Worm (Caenorhabditis elegans) whole organism, L4 larva: ENCODE data around the gene cal-7.

Experiments used
- D1046.2 ChIP-seq: fragments of 200-800 bp; sonication (Bioruptor generic); IDR thresholded peaks from 2 replicates; pipeline ENCODE4 v1.3.6; 2022; ENCODE audit warnings: missing genetic modification characterization, missing compliant biosample characterization
- F10B5.3 ChIP-seq: sonication (generic microtip); optimal IDR thresholded peaks from 2 replicates; lab custom pipeline; 2016; ENCODE audit warnings: mild to moderate bottlenecking, missing genetic modification characterization, missing compliant biosample characterization
- F44E2.7 ChIP-seq: fragments of 200-800 bp; sonication (Bioruptor generic); IDR thresholded peaks from 2 replicates; pipeline ENCODE4 v2.1.2; 2022; ENCODE audit warnings: missing genetic modification characterization, missing compliant biosample characterization
- R02D3.7 ChIP-seq: fragments of 150-350 bp; sonication (generic microtip); optimal IDR thresholded peaks from 3 replicates; lab custom pipeline; 2014; ENCODE audit warnings: missing biosample characterization, missing genetic modification characterization
- Y48G9A.11 ChIP-seq: fragments of 200-800 bp; sonication (Bioruptor generic); IDR thresholded peaks from 2 replicates; pipeline ENCODE4 v1.3.6; 2022; ENCODE audit warnings: missing genetic modification reagents, missing genetic modification characterization, missing compliant biosample characterization
- Y5F2A.4 ChIP-seq: fragments of 200-800 bp; sonication (Bioruptor generic); optimal IDR thresholded peaks from 2 replicates; lab custom pipeline; 2018; ENCODE audit warnings: mild to moderate bottlenecking, missing genetic modification characterization, missing compliant biosample characterization
- ZK546.5 ChIP-seq, 2 experiments: sonication (generic microtip); optimal IDR thresholded peaks; 2 replicates each; lab custom pipeline; 2017; ENCODE audit warnings: missing biosample characterization in 2 of 2, missing genetic modification characterization in 2 of 2
- attf-4 ChIP-seq: sonication (generic microtip); optimal IDR thresholded peaks from 3 replicates; lab custom pipeline; 2017; ENCODE audit warnings: missing biosample characterization, missing genetic modification characterization
- ceh-20 ChIP-seq: fragments of 200-800 bp; sonication (Bioruptor generic); IDR thresholded peaks from 2 replicates; pipeline ENCODE4 v1.3.6; 2022; ENCODE audit warnings: missing genetic modification reagents, missing genetic modification characterization, missing compliant biosample characterization
- ceh-28 ChIP-seq: fragments of 150-350 bp; optimal IDR thresholded peaks from 2 replicates; lab custom pipeline; 2014; ENCODE audit warnings: missing biosample characterization, missing genetic modification reagents, missing genetic modification characterization
- cey-2 ChIP-seq: sonication (generic microtip); optimal IDR thresholded peaks from 3 replicates; lab custom pipeline; 2017; ENCODE audit warnings: missing genetic modification characterization, mild to moderate bottlenecking, missing compliant biosample characterization, antibody characterized with exemption, borderline replicate concordance; ENCODE audit not compliant: insufficient read depth
- daf-8 ChIP-seq: fragments of 200-800 bp; sonication (Bioruptor generic); IDR thresholded peaks from 2 replicates; pipeline ENCODE4 v1.3.6; 2022; ENCODE audit warnings: missing genetic modification characterization, missing compliant biosample characterization
- dmd-8 ChIP-seq: fragments of 200-800 bp; sonication (Bioruptor generic); IDR thresholded peaks from 2 replicates; pipeline ENCODE4 v1.3.6; 2022; ENCODE audit warnings: missing genetic modification characterization, missing compliant biosample characterization
- duxl-1 ChIP-seq: sonication (generic microtip); optimal IDR thresholded peaks from 2 replicates; lab custom pipeline; 2016; ENCODE audit warnings: mild to moderate bottlenecking, missing genetic modification characterization, moderate library complexity, missing compliant biosample characterization; ENCODE audit not compliant: poor library complexity
- egl-27 ChIP-seq: sonication (generic microtip); optimal IDR thresholded peaks from 3 replicates; lab custom pipeline; 2017; ENCODE audit warnings: missing biosample characterization, missing genetic modification reagents, missing genetic modification characterization
- hif-1 ChIP-seq, 2 experiments: sonication (generic microtip); optimal IDR thresholded peaks; 2 replicates each; lab custom pipeline; 2016 to 2017; ENCODE audit warnings: missing compliant biosample characterization in 2 of 2, missing genetic modification characterization in 2 of 2, missing genetic modification reagents in 2 of 2, missing genotype in 2 of 2, mild to moderate bottlenecking in 1 of 2
- jun-1 ChIP-seq: fragments of 150-350 bp; optimal IDR thresholded peaks from 2 replicates; lab custom pipeline; 2014; ENCODE audit warnings: missing biosample characterization, missing genetic modification reagents, missing genetic modification characterization
- lim-7 ChIP-seq: fragments of 200-800 bp; sonication (Bioruptor generic); IDR thresholded peaks from 2 replicates; pipeline ENCODE4 v1.3.6; 2022; ENCODE audit warnings: missing genetic modification characterization, missing compliant biosample characterization
- lin-13 ChIP-seq: fragments of 150-350 bp; optimal IDR thresholded peaks from 2 replicates; lab custom pipeline; 2014; ENCODE audit warnings: missing biosample characterization, missing genetic modification reagents, missing genetic modification characterization
- lin-29 ChIP-seq: fragments of 200-800 bp; sonication (Bioruptor generic); IDR thresholded peaks from 2 replicates; pipeline ENCODE4 v1.3.6; 2022; ENCODE audit warnings: missing genetic modification reagents, missing genetic modification characterization, missing compliant biosample characterization
- lin-39 ChIP-seq: fragments of 150-350 bp; optimal IDR thresholded peaks from 2 replicates; lab custom pipeline; 2014; ENCODE audit warnings: missing biosample characterization, missing genetic modification reagents, missing genetic modification characterization
- lir-3 ChIP-seq: sonication (generic microtip); optimal IDR thresholded peaks from 2 replicates; lab custom pipeline; 2016; ENCODE audit warnings: mild to moderate bottlenecking, missing genetic modification characterization, missing compliant biosample characterization
- madf-9 ChIP-seq: fragments of 200-800 bp; sonication (Bioruptor generic); conservative IDR thresholded peaks from 2 replicates; pipeline ENCODE4 v1.3.6; 2022; ENCODE audit warnings: missing genetic modification reagents, missing genetic modification characterization, missing compliant biosample characterization
- mdt-29 ChIP-seq: fragments of 200-800 bp; sonication (Bioruptor generic); IDR thresholded peaks from 2 replicates; pipeline ENCODE4 v1.3.6; 2022; ENCODE audit warnings: missing genetic modification reagents, missing genetic modification characterization, missing compliant biosample characterization
- mep-1 ChIP-seq: fragments of 150-350 bp; sonication (generic microtip); optimal IDR thresholded peaks from 3 replicates; lab custom pipeline; 2014; ENCODE audit warnings: missing biosample characterization, missing genetic modification characterization
- nhr-11 ChIP-seq: fragments of 150-350 bp; optimal IDR thresholded peaks from 2 replicates; lab custom pipeline; 2014; ENCODE audit warnings: missing biosample characterization, missing genetic modification characterization
- php-3 ChIP-seq: fragments of 200-800 bp; sonication (Bioruptor generic); IDR thresholded peaks from 2 replicates; pipeline ENCODE4 v1.3.6; 2022; ENCODE audit warnings: missing genetic modification reagents, missing genetic modification characterization, missing compliant biosample characterization
- pqm-1 ChIP-seq: sonication (generic microtip); optimal IDR thresholded peaks from 2 replicates; lab custom pipeline; 2017; ENCODE audit warnings: missing biosample characterization, missing genetic modification characterization
- rbr-2 ChIP-seq: sonication (generic microtip); optimal IDR thresholded peaks from 2 replicates; lab custom pipeline; 2016; ENCODE audit warnings: missing genotype, missing genetic modification characterization, missing compliant biosample characterization
- sdz-12 ChIP-seq: fragments of 200-800 bp; sonication (Bioruptor generic); optimal IDR thresholded peaks from 2 replicates; lab custom pipeline; 2018; ENCODE audit warnings: mild to moderate bottlenecking, missing genetic modification characterization, missing compliant biosample characterization
- set-16 ChIP-seq: fragments of 200-800 bp; sonication (Bioruptor generic); IDR thresholded peaks from 2 replicates; pipeline ENCODE4 v1.3.6; 2022; ENCODE audit warnings: missing genetic modification reagents, missing genetic modification characterization, missing compliant biosample characterization
- snpc-1.2 ChIP-seq: fragments of 200-800 bp; sonication (Bioruptor generic); IDR thresholded peaks from 2 replicates; pipeline ENCODE4 v1.3.6; 2022; ENCODE audit warnings: missing genetic modification reagents, missing genetic modification characterization, missing compliant biosample characterization
- unc-39 ChIP-seq: sonication (generic microtip); optimal IDR thresholded peaks from 2 replicates; lab custom pipeline; 2017; ENCODE audit warnings: missing biosample characterization, missing genetic modification characterization
- unc-62 ChIP-seq, 3 experiments: fragments of 150-350 bp in 1 of 3; sonication (generic microtip); optimal IDR thresholded peaks in 2 of 3; peaks in 1 of 3; 1 replicate in 1 of 3; 2 replicates in 2 of 3; lab custom pipeline; 2014 to 2017; ENCODE audit warnings: missing biosample characterization in 3 of 3, missing genetic modification characterization in 3 of 3, missing genetic modification reagents in 3 of 3, missing genotype in 1 of 3
- zag-1 ChIP-seq: fragments of 150-350 bp; optimal IDR thresholded peaks from 2 replicates; lab custom pipeline; 2014; ENCODE audit warnings: missing biosample characterization, missing genetic modification characterization
- zfp-3 ChIP-seq: fragments of 200-800 bp; sonication (Bioruptor generic); conservative IDR thresholded peaks from 2 replicates; pipeline ENCODE4 v1.3.6; 2022; ENCODE audit warnings: missing genetic modification reagents, missing genetic modification characterization, missing compliant biosample characterization

cal-7 gene

DNA sequence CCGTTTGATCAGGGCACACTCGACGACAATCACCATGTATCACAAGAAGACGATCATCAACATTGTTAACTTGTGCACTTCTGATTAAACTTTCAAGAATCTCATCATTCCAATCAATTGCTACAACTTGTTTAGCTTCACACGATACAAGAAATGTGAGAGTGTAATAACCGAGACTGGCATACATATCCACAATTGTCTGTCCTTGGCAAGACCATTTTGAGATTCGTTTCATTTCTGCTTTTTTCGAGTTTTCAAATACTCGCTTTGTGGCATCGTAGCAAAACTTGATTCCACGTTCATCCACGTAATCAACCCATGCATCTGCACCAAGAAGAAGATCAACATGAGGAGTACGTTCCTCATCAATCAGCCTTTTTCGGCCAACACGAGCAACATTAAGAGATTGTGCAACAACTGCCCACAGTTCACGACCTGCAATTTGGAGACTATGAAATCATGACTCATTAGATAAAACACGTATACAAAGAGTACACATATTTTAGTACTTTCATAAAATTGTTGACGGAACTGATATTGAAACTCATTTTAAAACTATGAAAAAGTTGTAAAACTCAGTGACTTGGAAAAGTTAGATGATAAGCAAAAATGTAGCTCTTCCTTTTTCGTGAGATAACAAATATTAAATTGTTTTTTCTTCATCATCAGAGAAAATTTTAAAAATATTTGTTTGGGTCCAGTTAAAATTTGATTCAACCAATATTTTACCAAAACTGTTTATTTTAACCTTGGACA lies 21.3 kb upstream of the cal-7 start (continued):
- TF ChIP-seq lir-3 (tag; lab: Kevin White, UChicago) (no peak), sdz-12 (GFP tag; lab: Kevin White, UChicago) (no peak), unc-62 (GFP tag; optimal IDR thresholded peaks at IDR 0.05 in 1 of 2; lab: Kevin White, UChicago) (peak in 1 of 2 experiments; percentile 93), unc-62 (tag; optimal IDR thresholded peaks at IDR 0.05; lab: Kevin White, UChicago) (no peak), mep-1 (tag; lab: Kevin White, UChicago) (no peak), mdt-29 (GFP tag; lab: Robert Waterston, UW) (no peak), ZK546.5 (tag; optimal IDR thresholded peaks at IDR 0.05; lab: Kevin White, UChicago) (no peak), lim-7 (no peak), cey-2 (no peak), R02D3.7 (no peak), nhr-11 (tag; lab: Kevin White, UChicago) (no peak), Y48G9A.11 (GFP tag; lab: Robert Waterston, UW) (no peak), snpc-1.2 (GFP tag; lab: Robert Waterston, UW) (no peak), php-3 (GFP tag; lab: Robert Waterston, UW) (peak; percentile 87), lin-29 (no peak), duxl-1 (tag; lab: Kevin White, UChicago) (no peak), set-16 (GFP tag; lab: Robert Waterston, UW) (no peak), rbr-2 (tag; lab: Kevin White, UChicago) (no peak)

ce11 chrV:9713532-9713931 lies 20.4 kb upstream of the cal-7 start, which contains the start of gene F40F9.10:
TSS of gene F40F9.10 (minus strand) at chrV:9713632.
- TF ChIP-seq rbr-2 (tag; lab: Kevin White, UChicago): no peak
- TF ChIP-seq jun-1 (tag; lab: Kevin White, UChicago): no peak
- TF ChIP-seq Y48G9A.11 (GFP tag; lab: Robert Waterston, UW): no peak
- TF ChIP-seq zfp-3: no peak
- no peak for TF ChIP-seq lin-13 (GFP tag; lab: Kevin White, UChicago)
- no peak for TF ChIP-seq daf-8 (GFP tag; lab: Robert Waterston, UW)
- no peak for TF ChIP-seq F44E2.7
- no peak for TF ChIP-seq duxl-1 (tag; lab: Kevin White, UChicago)
- TF ChIP-seq madf-9 (GFP tag; lab: Robert Waterston, UW): no peak
- no peak for TF ChIP-seq dmd-8 (GFP tag; lab: Robert Waterston, UW)
- no peak for TF ChIP-seq set-16 (GFP tag; lab: Robert Waterston, UW)
- no peak for TF ChIP-seq unc-39 (tag; lab: Kevin White, UChicago)
- TF ChIP-seq hif-1 (tag; optimal IDR thresholded peaks at IDR 0.05; lab: Kevin White, UChicago): no peak
- no peak for TF ChIP-seq lim-7
- no peak for TF ChIP-seq D1046.2 (GFP tag; lab: Robert Waterston, UW)
- no peak for TF ChIP-seq pqm-1 (tag; lab: Kevin White, UChicago)
- TF ChIP-seq lin-39 (tag; lab: Kevin White, UChicago): no peak
- TF ChIP-seq egl-27 (tag; lab: Kevin White, UChicago): no peak
- TF ChIP-seq, all 104 proteins: peak for 0

- TF ChIP-seq mdt-29 (GFP tag; lab: Robert Waterston, UW) (no peak), F10B5.3 (tag; lab: Kevin White, UChicago) (no peak), zfp-3 (no peak), ceh-20 (GFP tag; lab: Robert Waterston, UW) (no peak), madf-9 (GFP tag; lab: Robert Waterston, UW) (no peak), attf-4 (no peak), pqm-1 (tag; lab: Kevin White, UChicago) (no peak), Y5F2A.4 (GFP tag; lab: Kevin White, UChicago) (no peak), mep-1 (tag; lab: Kevin White, UChicago) (no peak), ceh-28 (tag; lab: Kevin White, UChicago) (no peak), zag-1 (tag; lab: Kevin White, UChicago) (no peak)
These were observed 19.0 kb upstream of the cal-7 start, which contains the start of gene F40F9.3 for ce11 chrV:9714909-9715308. TSS of gene F40F9.3 (plus strand) at chrV:9715209.
